Worm (Caenorhabditis elegans) whole organism, late embryonic: ENCODE results near the gene fbxb-118.

Source experiments
- C08G9.2 ChIP-seq: sonication (generic microtip); optimal IDR thresholded peaks from 2 replicates; lab custom pipeline; 2016; ENCODE audit warnings: mild to moderate bottlenecking, missing genetic modification characterization, moderate library complexity, missing compliant biosample characterization
- K02D7.2 ChIP-seq: sonication (generic microtip); optimal IDR thresholded peaks from 2 replicates; lab custom pipeline; 2017; ENCODE audit warnings: mild to moderate bottlenecking, missing genetic modification characterization, missing compliant biosample characterization
- ahr-1 ChIP-seq: sonication (generic microtip); optimal IDR thresholded peaks from 2 replicates; lab custom pipeline; 2016; ENCODE audit warnings: missing genetic modification characterization, missing compliant biosample characterization
- ceh-14 ChIP-seq: sonication (generic microtip); optimal IDR thresholded peaks from 2 replicates; lab custom pipeline; 2016; ENCODE audit warnings: missing genotype, missing genetic modification characterization, missing compliant biosample characterization
- ceh-18 ChIP-seq: sonication (generic microtip); optimal IDR thresholded peaks from 2 replicates; lab custom pipeline; 2016; ENCODE audit warnings: missing genetic modification characterization, missing compliant biosample characterization
- ceh-19 ChIP-seq: fragments of 200-800 bp; sonication (Bioruptor generic); optimal IDR thresholded peaks from 2 replicates; lab custom pipeline; 2018; ENCODE audit warnings: mild to moderate bottlenecking, missing genetic modification characterization, missing compliant biosample characterization
- ceh-2 ChIP-seq: sonication (generic microtip); optimal IDR thresholded peaks from 2 replicates; lab custom pipeline; 2016; ENCODE audit warnings: missing genotype, missing genetic modification characterization, missing compliant biosample characterization
- ceh-22 ChIP-seq: sonication (generic microtip); optimal IDR thresholded peaks from 2 replicates; lab custom pipeline; 2017; ENCODE audit warnings: missing biosample characterization, missing genetic modification characterization
- ceh-31 ChIP-seq: sonication (generic microtip); optimal IDR thresholded peaks from 2 replicates; lab custom pipeline; 2016; ENCODE audit warnings: missing genetic modification characterization, missing compliant biosample characterization
- ceh-34 ChIP-seq: sonication (generic microtip); optimal IDR thresholded peaks from 2 replicates; lab custom pipeline; 2016; ENCODE audit warnings: mild to moderate bottlenecking, missing genetic modification characterization, missing compliant biosample characterization
- ceh-45 ChIP-seq: fragments of 200-800 bp; sonication (Bioruptor generic); IDR thresholded peaks from 2 replicates; pipeline ENCODE4 v1.3.6; 2022; ENCODE audit warnings: missing genetic modification reagents, missing genetic modification characterization, missing compliant biosample characterization
- ceh-48 ChIP-seq: sonication (generic microtip); optimal IDR thresholded peaks from 2 replicates; lab custom pipeline; 2016; ENCODE audit warnings: missing genetic modification characterization, inconsistent platforms, missing compliant biosample characterization
- ceh-9 ChIP-seq: sonication (generic microtip); optimal IDR thresholded peaks from 2 replicates; lab custom pipeline; 2016; ENCODE audit warnings: mild to moderate bottlenecking, missing genetic modification characterization, inconsistent platforms, missing compliant biosample characterization
- che-1 ChIP-seq: sonication (generic microtip); optimal IDR thresholded peaks from 2 replicates; lab custom pipeline; 2016; ENCODE audit warnings: mild to moderate bottlenecking, missing genetic modification characterization, missing compliant biosample characterization
- dmd-4 ChIP-seq: sonication (generic microtip); optimal IDR thresholded peaks from 2 replicates; lab custom pipeline; 2016; ENCODE audit warnings: borderline replicate concordance, missing genetic modification characterization, missing compliant biosample characterization
- dve-1 ChIP-seq: sonication (generic microtip); optimal IDR thresholded peaks from 2 replicates; lab custom pipeline; 2017; ENCODE audit warnings: antibody characterized with exemption, mild to moderate bottlenecking, missing genetic modification characterization, missing compliant biosample characterization
- elt-2 ChIP-seq: sonication (generic microtip); optimal IDR thresholded peaks from 2 replicates; lab custom pipeline; 2016; ENCODE audit warnings: missing genetic modification reagents, missing genetic modification characterization, missing compliant biosample characterization
- elt-4 ChIP-seq: sonication (generic microtip); optimal IDR thresholded peaks from 2 replicates; lab custom pipeline; 2016; ENCODE audit warnings: missing genetic modification characterization, missing compliant biosample characterization
- fax-1 ChIP-seq: sonication (generic microtip); optimal IDR thresholded peaks from 2 replicates; lab custom pipeline; 2016; ENCODE audit warnings: missing genotype, missing genetic modification characterization, missing compliant biosample characterization
- hlh-30 ChIP-seq: sonication (generic microtip); optimal IDR thresholded peaks from 2 replicates; lab custom pipeline; 2017; ENCODE audit warnings: antibody characterized with exemption, missing genetic modification characterization, missing compliant biosample characterization; ENCODE audit not compliant: insufficient read depth
- hlh-6 ChIP-seq: sonication (generic microtip); optimal IDR thresholded peaks from 2 replicates; lab custom pipeline; 2016; ENCODE audit warnings: missing genotype, missing genetic modification characterization, missing compliant biosample characterization
- lin-11 ChIP-seq: fragments of 200-800 bp; sonication (Bioruptor generic); optimal IDR thresholded peaks from 2 replicates; lab custom pipeline; 2018; ENCODE audit warnings: mild to moderate bottlenecking, missing genetic modification characterization, missing compliant biosample characterization
- madf-2 ChIP-seq: sonication (generic microtip); optimal IDR thresholded peaks from 2 replicates; lab custom pipeline; 2017; ENCODE audit warnings: missing genetic modification characterization, missing compliant biosample characterization
- mec-3 ChIP-seq: sonication (generic microtip); optimal IDR thresholded peaks from 2 replicates; lab custom pipeline; 2016; ENCODE audit warnings: borderline replicate concordance, missing genetic modification characterization, missing compliant biosample characterization
- nfya-1 ChIP-seq: sonication (generic microtip); optimal IDR thresholded peaks from 2 replicates; lab custom pipeline; 2017; ENCODE audit warnings: missing genetic modification characterization, mild to moderate bottlenecking, missing compliant biosample characterization, antibody characterized with exemption, moderate library complexity
- nhr-11 ChIP-seq: fragments of 150-350 bp; optimal IDR thresholded peaks from 2 replicates; lab custom pipeline; 2014; ENCODE audit warnings: missing biosample characterization, missing genetic modification characterization
- nhr-232 ChIP-seq: sonication (generic microtip); optimal IDR thresholded peaks from 2 replicates; lab custom pipeline; 2016; ENCODE audit warnings: missing genetic modification characterization, missing compliant biosample characterization
- pat-9 ChIP-seq: fragments of 200-800 bp; sonication (Bioruptor generic); optimal IDR thresholded peaks from 2 replicates; lab custom pipeline; 2018; ENCODE audit warnings: mild to moderate bottlenecking, missing genetic modification characterization, moderate library complexity, missing compliant biosample characterization
- pax-1 ChIP-seq: fragments of 150-350 bp; optimal IDR thresholded peaks from 2 replicates; lab custom pipeline; 2014; ENCODE audit warnings: missing biosample characterization, missing genetic modification characterization
- pha-2 ChIP-seq: sonication (generic microtip); optimal IDR thresholded peaks from 2 replicates; lab custom pipeline; 2017; ENCODE audit warnings: mild to moderate bottlenecking, missing genetic modification characterization, missing compliant biosample characterization
- pqm-1 ChIP-seq: sonication (generic microtip); optimal IDR thresholded peaks from 2 replicates; lab custom pipeline; 2016; ENCODE audit warnings: missing genetic modification characterization, missing compliant biosample characterization
- pros-1 ChIP-seq: fragments of 150-350 bp; optimal IDR thresholded peaks from 2 replicates; lab custom pipeline; 2014; ENCODE audit warnings: missing biosample characterization, missing genetic modification reagents, missing genetic modification characterization
- ref-2 ChIP-seq: sonication (generic microtip); optimal IDR thresholded peaks from 2 replicates; lab custom pipeline; 2016; ENCODE audit warnings: missing genetic modification characterization, missing compliant biosample characterization
- sdc-2 ChIP-seq: sonication (generic microtip); optimal IDR thresholded peaks from 2 replicates; lab custom pipeline; 2016; ENCODE audit warnings: missing genotype, missing genetic modification characterization, missing compliant biosample characterization
- sox-2 ChIP-seq: fragments of 200-800 bp; sonication (Bioruptor generic); IDR thresholded peaks from 2 replicates; pipeline ENCODE4 v1.3.6; 2022; ENCODE audit warnings: missing genetic modification reagents, missing genetic modification characterization, missing compliant biosample characterization
- syd-9 ChIP-seq: sonication (generic microtip); optimal IDR thresholded peaks from 2 replicates; lab custom pipeline; 2016; ENCODE audit warnings: mild to moderate bottlenecking, missing genetic modification characterization, moderate library complexity, missing compliant biosample characterization
- tbx-2 ChIP-seq: sonication (generic microtip); optimal IDR thresholded peaks from 2 replicates; lab custom pipeline; 2016; ENCODE audit warnings: missing genetic modification characterization, missing compliant biosample characterization
- ttx-3 ChIP-seq: sonication (generic microtip); optimal IDR thresholded peaks from 2 replicates; lab custom pipeline; 2016; ENCODE audit warnings: missing genetic modification reagents, missing genetic modification characterization, missing compliant biosample characterization
- unc-42 ChIP-seq: sonication (generic microtip); optimal IDR thresholded peaks from 2 replicates; lab custom pipeline; 2016; ENCODE audit warnings: missing genotype, missing genetic modification characterization, missing compliant biosample characterization
- unc-86 ChIP-seq: sonication (generic microtip); optimal IDR thresholded peaks from 2 replicates; lab custom pipeline; 2016; ENCODE audit warnings: missing genetic modification characterization, missing compliant biosample characterization

The fbxb-118 gene

DNA sequence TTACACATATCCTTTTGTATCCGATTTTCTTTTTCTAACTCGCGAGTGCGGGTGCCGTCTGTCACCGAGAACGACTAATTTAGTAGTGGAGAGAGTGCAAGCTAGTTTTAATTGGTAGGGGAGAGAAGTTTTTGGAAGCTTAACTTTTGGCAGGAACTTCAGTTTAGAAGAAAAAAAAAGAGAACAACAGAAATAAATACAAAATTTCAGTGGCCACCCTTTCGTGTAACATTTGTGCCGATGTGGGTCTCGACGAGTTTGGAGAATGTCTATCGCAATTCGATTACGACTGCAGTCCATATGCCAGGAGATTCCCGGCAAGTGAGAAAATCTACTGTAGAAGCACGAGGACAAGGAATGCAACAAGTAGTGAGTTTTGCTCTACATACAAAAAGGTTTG, 4.2 kb upstream of the fbxb-118 start:
- TF ChIP-seq ttx-3 (tag; lab: Kevin White, UChicago) (no peak), ceh-19 (GFP tag; lab: Kevin White, UChicago) (no peak), C08G9.2 (no peak), pros-1 (tag; lab: Kevin White, UChicago) (no peak), pqm-1 (tag; lab: Kevin White, UChicago) (no peak), elt-2 (tag; lab: Kevin White, UChicago) (no peak), dmd-4 (tag; lab: Kevin White, UChicago) (no peak), sdc-2 (tag; lab: Kevin White, UChicago) (no peak), pax-1 (tag; lab: Kevin White, UChicago) (no peak), ahr-1 (no peak), sox-2 (no peak), ceh-45 (GFP tag; lab: Robert Waterston, UW) (no peak), mec-3 (no peak), elt-4 (no peak), unc-86 (tag; lab: Kevin White, UChicago) (no peak), che-1 (tag; lab: Kevin White, UChicago) (no peak), nhr-11 (tag; lab: Kevin White, UChicago) (no peak)

DNA sequence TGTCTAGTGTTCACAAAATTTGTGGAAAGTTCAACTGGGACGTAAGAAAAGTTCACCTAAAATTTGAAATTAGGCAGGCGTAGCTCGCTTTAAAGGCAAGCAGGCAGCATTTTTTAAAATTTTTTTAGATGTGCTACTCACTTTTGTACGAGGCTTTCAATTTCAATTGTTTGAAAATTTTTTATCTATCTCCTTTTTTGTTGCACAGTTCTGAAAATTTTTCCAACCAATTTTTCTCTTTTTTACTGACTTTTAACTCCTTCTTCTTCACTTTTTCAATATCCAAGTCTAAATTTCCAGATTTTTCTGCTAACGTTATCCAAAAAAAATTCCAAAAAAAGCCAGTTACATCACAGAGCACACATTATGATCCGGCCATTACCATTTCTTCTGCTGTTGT, 3.4 kb upstream of the fbxb-118 start, which contains the start of gene W06A11.1:
Gene W06A11.1, plus strand, starts transcription at position 301 of the 400 bp plus-strand sequence.
- TF ChIP-seq hlh-6 (tag; lab: Kevin White, UChicago) = no peak
- no peak for TF ChIP-seq lin-11 (tag; lab: Kevin White, UChicago)
- no peak for TF ChIP-seq pat-9 (tag; lab: Kevin White, UChicago)

DNA sequence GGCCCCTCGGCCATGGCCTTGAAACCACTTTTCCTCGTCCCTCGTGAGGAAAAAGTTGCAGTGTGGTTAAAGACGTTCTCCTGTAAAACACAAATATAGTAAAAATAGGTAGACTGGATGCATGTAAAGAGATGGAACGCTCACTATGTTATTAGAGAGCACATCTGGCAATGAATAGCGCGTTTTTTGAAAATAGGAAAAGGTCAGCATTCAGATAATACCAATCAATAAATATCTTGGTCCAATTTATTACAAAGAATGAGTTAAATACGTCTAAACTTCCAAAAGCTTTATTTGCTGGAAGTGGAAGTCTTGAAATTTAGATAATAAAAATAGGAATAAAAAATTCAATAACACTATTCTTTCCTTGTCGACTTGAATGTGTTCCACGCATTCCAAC, 1.4 kb downstream of the fbxb-118 start, which contains the start of gene gadr-4:
Gene gadr-4, minus strand, starts transcription at position 101 of the 400 bp plus-strand sequence.
- TF ChIP-seq tbx-2 = no peak
- no peak for TF ChIP-seq ceh-45 (GFP tag; lab: Robert Waterston, UW)

DNA sequence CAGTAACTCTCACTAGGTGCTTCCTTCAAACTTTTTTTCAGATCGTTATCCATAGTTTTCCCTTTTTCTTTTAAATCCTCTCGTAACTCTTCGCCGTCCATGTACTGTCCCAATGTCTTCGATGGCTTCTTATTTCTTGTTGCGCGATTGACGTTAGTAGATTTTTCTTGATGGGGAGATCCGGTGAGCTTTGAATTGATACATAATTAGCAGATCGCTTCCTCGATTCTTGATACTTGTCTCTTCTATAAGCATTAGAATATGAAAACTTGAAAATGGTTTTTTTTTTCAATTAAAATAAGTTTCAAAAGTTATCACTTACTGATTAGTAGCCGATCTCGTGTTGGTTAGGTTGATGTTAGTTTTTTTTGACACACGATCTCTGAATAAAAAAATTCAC, 18.5 kb downstream of the fbxb-118 start, which contains the start of gene K07D4.2:
Gene K07D4.2, minus strand, starts transcription at position 101 of the 400 bp plus-strand sequence.
- no peak for TF ChIP-seq ceh-2
- no peak for TF ChIP-seq ceh-19 (GFP tag; lab: Kevin White, UChicago)
- no peak for TF ChIP-seq ceh-9
- no peak for TF ChIP-seq hlh-30 (tag; lab: Kevin White, UChicago)
- no peak for TF ChIP-seq ceh-14 (tag; lab: Kevin White, UChicago)
- TF ChIP-seq pha-2 (tag; lab: Kevin White, UChicago) = no peak
- no peak for TF ChIP-seq C08G9.2
- no peak for TF ChIP-seq K02D7.2 (tag; lab: Kevin White, UChicago)
- TF ChIP-seq madf-2 (tag; lab: Kevin White, UChicago) = no peak
- TF ChIP-seq ceh-31 = no peak
- TF ChIP-seq nhr-232 = no peak
- TF ChIP-seq fax-1 (tag; lab: Kevin White, UChicago) = no peak

DNA sequence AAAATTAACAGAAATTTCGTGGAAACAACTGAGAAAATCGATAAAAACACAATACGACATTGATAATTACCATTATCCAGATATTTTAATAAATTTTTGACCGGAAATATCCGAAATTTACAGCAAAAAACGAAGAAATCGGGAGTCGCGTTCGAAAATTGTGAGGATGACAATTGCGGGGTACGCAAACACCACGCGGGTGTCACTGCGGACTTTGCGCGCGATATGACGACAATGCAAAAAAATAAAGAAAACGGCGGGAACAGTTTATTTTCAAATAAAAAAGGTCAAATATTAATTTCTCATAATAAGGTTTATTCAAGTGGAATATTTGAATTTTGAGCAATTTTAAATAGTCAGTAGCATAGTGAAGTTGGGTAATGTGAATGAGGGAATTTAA, 19.5 kb downstream of the fbxb-118 start, which contains the start of gene rpn-11:
Gene rpn-11, minus strand, starts transcription at position 198 of the 400 bp plus-strand sequence.
- TF ChIP-seq elt-2 (tag; lab: Kevin White, UChicago) = peak; percentile 44
- TF ChIP-seq nfya-1 (tag; lab: Kevin White, UChicago) = peak; percentile 71
- peak; percentile 36 for TF ChIP-seq ceh-18
- TF ChIP-seq madf-2 (tag; lab: Kevin White, UChicago) = no peak
- TF ChIP-seq ceh-34 (tag; lab: Kevin White, UChicago) = peak; percentile 36
- TF ChIP-seq ceh-22 (tag; lab: Kevin White, UChicago) = no peak
- TF ChIP-seq tbx-2 = peak; percentile 29
- peak; percentile 25 for TF ChIP-seq ceh-14 (tag; lab: Kevin White, UChicago)
- peak; percentile 9 for TF ChIP-seq unc-42 (tag; lab: Kevin White, UChicago)
- no peak for TF ChIP-seq dve-1 (tag; lab: Kevin White, UChicago)
- TF ChIP-seq hlh-30 (tag; lab: Kevin White, UChicago) = peak; percentile 2
- TF ChIP-seq unc-86 (tag; lab: Kevin White, UChicago) = peak; percentile 37
- TF ChIP-seq syd-9 = no peak
- TF ChIP-seq ceh-9 = no peak
- peak; percentile 44 for TF ChIP-seq ceh-31
- peak; percentile 54 for TF ChIP-seq ref-2 (tag; lab: Kevin White, UChicago)
- TF ChIP-seq pax-1 (tag; lab: Kevin White, UChicago) = peak; percentile 39
- TF ChIP-seq ceh-48 (tag; lab: Kevin White, UChicago) = peak; percentile 18
